Worm (Caenorhabditis elegans) whole organism, early embryonic: Measurements from ENCODE around the gene sdz-19.

Source experiments
- B0310.2 ChIP-seq: sonication (generic microtip); optimal IDR thresholded peaks from 2 replicates; lab custom pipeline; 2016; ENCODE audit warnings: mild to moderate bottlenecking, missing genetic modification characterization, missing compliant biosample characterization
- F13C5.2 ChIP-seq: sonication (generic microtip); optimal IDR thresholded peaks from 2 replicates; lab custom pipeline; 2017; ENCODE audit warnings: mild to moderate bottlenecking, missing genetic modification characterization, inconsistent platforms, missing compliant biosample characterization
- aly-1 ChIP-seq: sonication (generic microtip); optimal IDR thresholded peaks from 2 replicates; lab custom pipeline; 2016; ENCODE audit warnings: missing genetic modification characterization, missing compliant biosample characterization
- ama-1 ChIP-seq: fragments of 150-350 bp; optimal IDR thresholded peaks from 2 replicates; lab custom pipeline; 2014
- ceh-13 ChIP-seq: fragments of 200-800 bp; sonication (Bioruptor generic); optimal IDR thresholded peaks from 2 replicates; lab custom pipeline; 2018; ENCODE audit warnings: mild to moderate bottlenecking, missing genetic modification characterization, missing compliant biosample characterization
- ceh-36 ChIP-seq: sonication (generic microtip); optimal IDR thresholded peaks from 2 replicates; lab custom pipeline; 2016; ENCODE audit warnings: missing genetic modification characterization, inconsistent platforms, missing compliant biosample characterization
- ets-7 ChIP-seq: sonication (generic microtip); optimal IDR thresholded peaks from 2 replicates; lab custom pipeline; 2016; ENCODE audit warnings: missing genotype, missing genetic modification characterization, missing compliant biosample characterization
- flt-1 ChIP-seq: fragments of 200-800 bp; sonication (Bioruptor generic); IDR thresholded peaks from 2 replicates; pipeline ENCODE4 v1.3.6; 2022; ENCODE audit warnings: missing genetic modification characterization, missing compliant biosample characterization
- hmbx-1 ChIP-seq: sonication (generic microtip); optimal IDR thresholded peaks from 2 replicates; lab custom pipeline; 2016; ENCODE audit warnings: mild to moderate bottlenecking, missing genetic modification characterization, missing compliant biosample characterization
- hmg-4 ChIP-seq: fragments of 200-800 bp; sonication (Bioruptor generic); optimal IDR thresholded peaks from 2 replicates; lab custom pipeline; 2018; ENCODE audit warnings: mild to moderate bottlenecking, missing genetic modification characterization, missing compliant biosample characterization
- hnd-1 ChIP-seq: sonication (generic microtip); optimal IDR thresholded peaks from 2 replicates; lab custom pipeline; 2016; ENCODE audit warnings: missing genetic modification characterization, missing compliant biosample characterization
- pes-1 ChIP-seq: fragments of 200-800 bp; sonication (Bioruptor generic); IDR thresholded peaks from 2 replicates; pipeline ENCODE4 v1.3.6; 2022; ENCODE audit warnings: missing genetic modification reagents, missing genetic modification characterization, missing compliant biosample characterization
- scrt-1 ChIP-seq: fragments of 200-800 bp; sonication (Bioruptor generic); IDR thresholded peaks from 2 replicates; pipeline ENCODE4 v1.3.6; 2022; ENCODE audit warnings: missing genetic modification characterization, missing compliant biosample characterization
- sea-1 ChIP-seq: fragments of 200-800 bp; sonication (Bioruptor generic); conservative IDR thresholded peaks from 2 replicates; pipeline ENCODE4 v1.3.6; 2022; ENCODE audit warnings: missing genetic modification characterization, missing compliant biosample characterization
- tbx-11 ChIP-seq: fragments of 200-800 bp; sonication (Bioruptor generic); IDR thresholded peaks from 2 replicates; pipeline ENCODE4 v1.3.6; 2022; ENCODE audit warnings: missing genetic modification characterization, missing compliant biosample characterization
- tbx-37 ChIP-seq: fragments of 200-800 bp; sonication (Bioruptor generic); conservative IDR thresholded peaks from 2 replicates; pipeline ENCODE4 v1.3.6; 2022; ENCODE audit warnings: missing genetic modification reagents, missing genetic modification characterization, missing compliant biosample characterization
- tra-4 ChIP-seq: sonication (generic microtip); optimal IDR thresholded peaks from 2 replicates; lab custom pipeline; 2017; ENCODE audit warnings: missing genetic modification characterization, missing compliant biosample characterization

sdz-19 gene

DNA sequence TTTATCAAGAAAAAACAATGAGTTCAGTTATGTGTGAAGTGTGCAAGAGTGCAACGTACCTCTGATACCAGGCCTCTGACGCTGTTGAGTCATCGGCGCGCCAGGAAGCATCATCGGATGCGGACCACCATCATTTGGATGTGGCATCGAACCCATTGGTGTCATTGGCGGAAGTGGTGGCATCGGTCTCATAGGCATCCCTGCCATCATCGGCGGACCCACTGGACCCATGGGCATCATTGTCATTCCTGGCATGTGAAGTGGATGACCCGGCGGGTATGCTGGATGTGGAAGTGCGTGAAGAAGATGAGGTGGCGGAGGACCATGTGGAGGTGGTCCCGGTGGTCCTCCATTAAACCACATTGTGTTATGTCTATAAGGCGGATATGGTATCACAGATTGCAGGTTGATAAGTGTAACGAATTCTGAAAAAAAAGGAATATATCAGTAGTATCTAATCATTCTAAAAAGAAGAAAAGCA is 22.3 kb upstream of the sdz-19 start, which contains the start of gene scd-1:
scd-1 (minus strand) TSS at position 431 of the 481 bp plus-strand sequence.
- no peak for TF ChIP-seq ceh-36

DNA sequence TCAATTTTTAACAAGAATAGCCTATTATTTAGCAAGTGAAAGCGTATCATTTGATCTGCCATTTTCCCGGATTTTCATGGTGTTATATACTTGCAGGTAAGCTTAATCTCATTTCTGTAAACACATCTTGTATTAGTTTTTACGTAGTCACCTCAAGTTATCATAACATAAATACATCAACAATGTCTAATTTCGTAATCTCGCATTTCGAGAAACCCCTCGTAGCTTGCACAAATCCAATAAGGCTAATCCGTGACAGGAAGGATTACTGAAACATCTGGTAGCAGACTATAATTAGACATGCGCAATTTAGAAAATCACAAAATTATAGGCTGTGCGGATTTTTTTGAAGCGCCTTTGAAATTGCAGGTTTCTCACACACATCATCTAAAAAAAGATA is 21.4 kb upstream of the sdz-19 start:
- TF ChIP-seq hmbx-1 (tag; lab: Kevin White, UChicago), result no peak
- TF ChIP-seq ceh-36, result peak; percentile 28
- no peak for TF ChIP-seq aly-1 (tag; lab: Kevin White, UChicago)
- TF ChIP-seq scrt-1 (GFP tag; lab: Robert Waterston, UW), result no peak
- TF ChIP-seq pes-1 (GFP tag; lab: Robert Waterston, UW), result no peak
- no peak for TF ChIP-seq B0310.2 (tag; lab: Kevin White, UChicago)

DNA sequence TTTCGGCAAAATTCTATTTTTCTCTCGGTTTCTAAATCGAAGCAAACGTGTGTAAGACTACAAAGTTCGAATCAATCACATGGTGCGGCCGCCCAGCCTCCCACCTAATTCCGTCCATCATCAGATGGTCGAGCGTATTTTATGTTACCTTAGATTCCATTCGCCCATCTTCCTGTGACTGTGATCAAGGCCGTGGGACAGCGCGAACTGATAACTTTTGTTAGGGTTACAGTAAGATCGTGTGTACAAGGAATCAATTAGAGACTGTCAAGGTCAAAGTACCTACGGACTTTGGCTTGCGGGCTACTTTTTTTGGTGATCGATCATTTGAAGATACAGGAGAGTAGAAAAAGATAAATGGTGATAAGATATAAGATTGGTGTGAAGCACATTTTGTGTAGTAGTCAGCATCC is 19.9 kb upstream of the sdz-19 start:
- no peak for TF ChIP-seq scrt-1 (GFP tag; lab: Robert Waterston, UW)
- no peak for TF ChIP-seq ceh-36
- no peak for TF ChIP-seq sea-1 (GFP tag; lab: Robert Waterston, UW)
- TF ChIP-seq hmbx-1 (tag; lab: Kevin White, UChicago), result no peak

DNA sequence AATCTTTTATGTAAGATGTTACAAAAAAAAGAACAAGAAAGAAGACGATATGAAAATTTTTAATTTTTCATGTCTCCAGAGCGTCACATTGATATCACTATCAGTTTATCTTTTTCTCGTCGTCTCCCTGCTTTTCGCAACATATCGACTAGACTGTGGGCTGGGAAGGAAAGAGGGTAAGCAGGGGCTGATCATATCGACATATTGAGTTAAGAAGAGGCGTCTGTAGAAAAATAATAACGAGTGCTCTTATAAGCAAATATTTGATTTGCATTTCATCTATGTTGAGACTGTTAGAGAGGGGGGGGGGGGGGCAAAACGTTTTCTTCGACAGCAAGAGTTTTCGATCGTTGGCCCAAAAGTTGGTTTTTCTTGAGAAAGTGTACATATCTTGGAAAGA is 15.8 kb upstream of the sdz-19 start:
- TF ChIP-seq ceh-13 (GFP tag; lab: Kevin White, UChicago) (no peak), sea-1 (GFP tag; lab: Robert Waterston, UW) (no peak), ets-7 (tag; lab: Kevin White, UChicago) (no peak), hnd-1 (no peak), hmg-4 (GFP tag; lab: Kevin White, UChicago) (no peak)

DNA sequence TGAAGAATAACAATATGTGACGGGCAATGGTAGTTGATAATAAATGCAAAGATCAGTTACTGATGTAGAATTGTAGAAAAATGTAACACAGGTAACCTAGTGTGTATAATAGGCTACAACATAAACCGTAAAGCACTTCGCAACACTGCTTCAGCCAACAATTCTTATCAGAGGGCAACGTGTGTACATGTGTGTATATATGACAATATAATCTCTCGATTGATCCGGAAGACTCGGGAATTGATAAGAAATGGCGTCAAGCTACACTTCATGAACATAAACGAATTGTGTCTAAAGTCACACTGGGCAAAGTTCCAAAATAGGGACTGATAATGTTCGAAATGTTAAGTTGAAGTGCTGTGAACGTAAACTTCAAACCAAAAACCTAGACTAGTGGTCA is 15.3 kb upstream of the sdz-19 start:
- TF ChIP-seq hmg-4 (GFP tag; lab: Kevin White, UChicago) (no peak), ets-7 (tag; lab: Kevin White, UChicago) (no peak), ceh-36 (no peak), hmbx-1 (tag; lab: Kevin White, UChicago) (no peak)

DNA sequence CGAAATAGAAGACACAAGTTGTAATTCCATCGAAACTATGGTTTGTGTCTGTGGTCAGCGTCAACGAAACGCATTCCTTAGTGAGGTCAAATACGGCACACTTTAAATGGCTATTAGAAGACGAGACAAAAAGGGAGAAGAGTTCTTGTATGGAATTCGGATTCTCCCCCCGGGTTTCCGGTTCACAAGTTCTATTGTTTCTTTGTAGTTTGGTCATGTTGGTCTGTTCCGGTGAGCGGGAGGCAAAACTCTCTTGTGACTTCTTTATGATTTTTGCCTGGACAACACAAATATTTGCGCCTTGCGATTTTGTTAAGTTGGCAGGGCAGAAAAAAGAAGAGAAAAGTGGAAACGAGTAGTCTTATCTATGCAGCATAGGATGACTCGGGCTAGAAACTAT is 14.7 kb upstream of the sdz-19 start:
- TF ChIP-seq pes-1 (GFP tag; lab: Robert Waterston, UW), result no peak
- TF ChIP-seq flt-1 (GFP tag; lab: Robert Waterston, UW), result no peak
- TF ChIP-seq tbx-11 (GFP tag; lab: Robert Waterston, UW), result no peak
- no peak for TF ChIP-seq sea-1 (GFP tag; lab: Robert Waterston, UW)
- TF ChIP-seq tbx-37 (GFP tag; lab: Robert Waterston, UW), result no peak
- no peak for TF ChIP-seq hmg-4 (GFP tag; lab: Kevin White, UChicago)
- no peak for TF ChIP-seq ama-1 (lab: Kevin White, UChicago)
- TF ChIP-seq aly-1 (tag; lab: Kevin White, UChicago), result no peak
- TF ChIP-seq B0310.2 (tag; lab: Kevin White, UChicago), result no peak
- TF ChIP-seq ets-7 (tag; lab: Kevin White, UChicago), result no peak
- TF ChIP-seq ceh-13 (GFP tag; lab: Kevin White, UChicago), result no peak
- TF ChIP-seq F13C5.2 (tag; lab: Kevin White, UChicago), result no peak
- TF ChIP-seq scrt-1 (GFP tag; lab: Robert Waterston, UW), result no peak
- TF ChIP-seq hmbx-1 (tag; lab: Kevin White, UChicago), result no peak
- no peak for TF ChIP-seq ceh-36
- TF ChIP-seq hnd-1, result no peak
- TF ChIP-seq tra-4 (tag; lab: Kevin White, UChicago), result no peak

DNA sequence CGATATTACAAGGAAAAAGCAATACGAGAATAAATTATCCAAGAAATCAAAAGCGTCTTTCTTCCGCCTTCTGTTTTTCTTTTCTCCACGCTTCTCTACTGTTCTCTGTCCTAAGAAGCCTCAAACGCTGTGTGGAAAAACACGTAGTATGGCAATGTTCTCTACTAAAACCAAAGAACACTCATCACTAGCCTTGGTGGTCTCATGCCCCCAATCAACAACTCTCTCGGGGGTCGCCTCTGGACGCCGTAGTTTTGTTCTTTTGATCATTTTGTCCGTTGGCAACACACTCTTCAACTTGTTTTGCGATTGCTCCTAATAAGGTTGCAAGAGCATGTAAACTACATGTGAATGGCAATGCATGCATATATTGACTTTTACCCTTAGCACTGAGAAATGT is 14.2 kb upstream of the sdz-19 start:
- no peak for TF ChIP-seq tbx-11 (GFP tag; lab: Robert Waterston, UW)
- no peak for TF ChIP-seq flt-1 (GFP tag; lab: Robert Waterston, UW)
- TF ChIP-seq hmbx-1 (tag; lab: Kevin White, UChicago), result no peak
- no peak for TF ChIP-seq B0310.2 (tag; lab: Kevin White, UChicago)
- no peak for TF ChIP-seq hnd-1
- no peak for TF ChIP-seq pes-1 (GFP tag; lab: Robert Waterston, UW)
- TF ChIP-seq F13C5.2 (tag; lab: Kevin White, UChicago), result no peak
- TF ChIP-seq ama-1 (lab: Kevin White, UChicago), result no peak
- no peak for TF ChIP-seq sea-1 (GFP tag; lab: Robert Waterston, UW)
- TF ChIP-seq ceh-13 (GFP tag; lab: Kevin White, UChicago), result no peak
- no peak for TF ChIP-seq ceh-36
- TF ChIP-seq aly-1 (tag; lab: Kevin White, UChicago), result no peak
- no peak for TF ChIP-seq ets-7 (tag; lab: Kevin White, UChicago)
- no peak for TF ChIP-seq tbx-37 (GFP tag; lab: Robert Waterston, UW)
- TF ChIP-seq tra-4 (tag; lab: Kevin White, UChicago), result no peak
- TF ChIP-seq scrt-1 (GFP tag; lab: Robert Waterston, UW), result no peak
- no peak for TF ChIP-seq hmg-4 (GFP tag; lab: Kevin White, UChicago)

DNA sequence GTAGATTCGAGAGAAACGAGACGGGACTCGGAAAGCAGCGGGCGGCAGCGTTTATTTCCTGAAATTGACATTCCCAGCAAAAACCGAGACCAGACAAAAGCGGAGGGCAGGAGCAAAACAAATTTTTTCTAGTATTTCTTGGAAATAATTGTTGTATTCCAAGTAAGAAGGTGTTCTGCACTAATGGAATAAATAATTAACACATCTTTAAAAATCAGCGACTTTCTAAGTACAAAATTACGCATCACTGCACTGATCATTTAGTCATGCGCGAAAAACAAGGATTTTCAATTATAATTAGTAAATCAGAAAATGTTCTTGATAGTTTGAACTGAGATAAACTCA is 13.3 kb upstream of the sdz-19 start:
- no peak for TF ChIP-seq ceh-13 (GFP tag; lab: Kevin White, UChicago)
- TF ChIP-seq ama-1 (lab: Kevin White, UChicago), result no peak
- no peak for TF ChIP-seq tbx-11 (GFP tag; lab: Robert Waterston, UW)
- TF ChIP-seq B0310.2 (tag; lab: Kevin White, UChicago), result no peak
- no peak for TF ChIP-seq flt-1 (GFP tag; lab: Robert Waterston, UW)
- TF ChIP-seq hnd-1, result no peak
- no peak for TF ChIP-seq scrt-1 (GFP tag; lab: Robert Waterston, UW)
- TF ChIP-seq ets-7 (tag; lab: Kevin White, UChicago), result no peak
- no peak for TF ChIP-seq F13C5.2 (tag; lab: Kevin White, UChicago)
- TF ChIP-seq aly-1 (tag; lab: Kevin White, UChicago), result no peak
- no peak for TF ChIP-seq sea-1 (GFP tag; lab: Robert Waterston, UW)
- TF ChIP-seq pes-1 (GFP tag; lab: Robert Waterston, UW), result no peak
- no peak for TF ChIP-seq hmg-4 (GFP tag; lab: Kevin White, UChicago)
- TF ChIP-seq ceh-36, result no peak
